Fruit fly (Drosophila melanogaster): ENCODE measurements around the gene CG42371.

The CG42371 gene

DNA sequence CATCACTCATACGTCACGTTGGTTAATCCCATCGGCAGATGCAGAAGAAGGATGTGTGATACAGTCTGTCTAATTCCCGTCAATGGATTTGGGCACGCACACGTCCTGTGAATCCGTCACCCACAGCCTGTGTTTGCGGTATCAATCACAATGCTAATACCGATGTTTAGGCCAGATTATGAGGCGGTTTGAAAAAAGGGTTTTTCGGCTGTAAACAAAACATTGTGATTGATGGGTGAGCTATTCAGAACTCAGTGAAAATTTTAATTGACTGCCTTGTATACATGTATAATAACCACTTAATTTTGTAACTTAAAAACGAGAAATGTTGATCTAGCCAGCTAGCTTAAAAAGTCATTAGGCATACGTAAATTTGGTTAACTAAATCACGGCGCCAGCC lies 46.1 kb upstream of the CG42371 start, which contains the start of gene CG4270:
Gene CG4270, plus strand, starts transcription at position 301 of the 400 bp plus-strand sequence.
- TF ChIP-seq N (GFP tag; optimal IDR thresholded peaks at IDR 0.05) (no peak), br (GFP tag; optimal IDR thresholded peaks at IDR 0.05) (no peak), psq (GFP tag; optimal IDR thresholded peaks at IDR 0.05) (no peak), sv (GFP tag; optimal IDR thresholded peaks at IDR 0.05) (no peak), Abd-B (GFP tag; optimal IDR thresholded peaks at IDR 0.05) (no peak), dmrt93B (GFP tag; optimal IDR thresholded peaks at IDR 0.05) (no peak), brk (GFP tag; optimal IDR thresholded peaks at IDR 0.05) (no peak), CG32264 (GFP tag; optimal IDR thresholded peaks at IDR 0.05) (no peak), Rel (GFP tag; optimal IDR thresholded peaks at IDR 0.05) (no peak), Rel (tag; optimal IDR thresholded peaks at IDR 0.05) (no peak), ey (GFP tag; optimal IDR thresholded peaks at IDR 0.05) (no peak), jim (GFP tag; optimal IDR thresholded peaks at IDR 0.05) (no peak), dl (GFP tag; optimal IDR thresholded peaks at IDR 0.05; ENCODE audit: insufficient read depth in 1 of 2, partially characterized antibody in 2 of 2) (no peak), Hr78 (GFP tag; optimal IDR thresholded peaks at IDR 0.05) (no peak), lola (GFP tag; optimal IDR thresholded peaks at IDR 0.05) (no peak), Myc (optimal IDR thresholded peaks at IDR 0.05) (no peak), dsf (GFP tag; optimal IDR thresholded peaks at IDR 0.05; ENCODE audit: borderline replicate concordance) (no peak), HLH106 (tag; optimal IDR thresholded peaks at IDR 0.05) (no peak), Mio (GFP tag; optimal IDR thresholded peaks at IDR 0.05) (no peak), Hnf4 (GFP tag; optimal IDR thresholded peaks at IDR 0.05) (no peak)

dm6 chr2L:2254950-2255349 lies 37.9 kb upstream of the CG42371 start, which contains the start of gene Send1:
Send1 (minus strand) TSS chr2L:2255050.
- TF ChIP-seq sage (GFP tag; optimal IDR thresholded peaks at IDR 0.05) = no peak

dm6 chr2L:2252745-2253144 lies 35.7 kb upstream of the CG42371 start, which contains the start of gene CG17234:
CG17234 (plus strand) TSS chr2L:2253045.
- no peak for TF ChIP-seq pan (optimal IDR thresholded peaks at IDR 0.05)
- no peak for TF ChIP-seq Hr78 (GFP tag; optimal IDR thresholded peaks at IDR 0.05)
- no peak for TF ChIP-seq Hr83 (GFP tag; optimal IDR thresholded peaks at IDR 0.05; ENCODE audit: poor library complexity, severe bottlenecking)
- TF ChIP-seq Jra (GFP tag; optimal IDR thresholded peaks at IDR 0.05) = no peak
- no peak for TF ChIP-seq CrebA (GFP tag; optimal IDR thresholded peaks at IDR 0.05; ENCODE audit: borderline replicate concordance)
- TF ChIP-seq CG9705 (GFP tag; optimal IDR thresholded peaks at IDR 0.05) = no peak
- no peak for TF ChIP-seq dsf (GFP tag; optimal IDR thresholded peaks at IDR 0.05; ENCODE audit: borderline replicate concordance)
- no peak for TF ChIP-seq N (GFP tag; optimal IDR thresholded peaks at IDR 0.05)
- TF ChIP-seq woc (GFP tag; optimal IDR thresholded peaks at IDR 0.05) = no peak
- TF ChIP-seq br (GFP tag; optimal IDR thresholded peaks at IDR 0.05) = no peak
- TF ChIP-seq GATAd (GFP tag; optimal IDR thresholded peaks at IDR 0.05) = no peak
- no peak for TF ChIP-seq fru (GFP tag; optimal IDR thresholded peaks at IDR 0.05)
- TF ChIP-seq sage (GFP tag; optimal IDR thresholded peaks at IDR 0.05) = no peak
- TF ChIP-seq psq (GFP tag; optimal IDR thresholded peaks at IDR 0.05) = no peak
- TF ChIP-seq Vsx2 (GFP tag; optimal IDR thresholded peaks at IDR 0.05; ENCODE audit: partially characterized antibody) = no peak

DNA sequence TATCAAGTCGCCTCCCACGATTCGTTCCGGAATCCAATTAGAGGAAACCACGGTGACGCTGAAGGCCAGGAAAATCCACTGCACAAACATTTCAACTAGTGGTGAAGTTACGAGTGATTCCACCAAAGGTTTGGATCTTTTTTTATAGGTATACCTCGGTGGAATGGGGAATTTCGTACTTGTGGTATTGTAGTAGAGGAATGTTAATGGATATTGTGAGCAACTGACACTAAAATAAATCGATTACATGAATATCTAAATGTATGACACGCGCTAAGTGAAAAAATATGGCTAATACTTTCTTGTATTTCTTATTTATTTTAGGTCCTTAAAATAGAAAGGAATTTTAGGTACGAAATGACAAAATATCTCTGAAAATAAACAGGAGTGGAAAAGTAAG lies 35.2 kb upstream of the CG42371 start, which contains the start of gene CG17239:
Gene CG17239, minus strand, starts transcription at position 101 of the 400 bp plus-strand sequence.
- no peak for TF ChIP-seq CrebA (GFP tag; optimal IDR thresholded peaks at IDR 0.05; ENCODE audit: borderline replicate concordance)
- TF ChIP-seq OdsH (GFP tag; optimal IDR thresholded peaks at IDR 0.05) = no peak
- TF ChIP-seq Myc (optimal IDR thresholded peaks at IDR 0.05) = no peak
- TF ChIP-seq br (GFP tag; optimal IDR thresholded peaks at IDR 0.05) = no peak
- no peak for TF ChIP-seq h (GFP tag; optimal IDR thresholded peaks at IDR 0.05)
- no peak for TF ChIP-seq sage (GFP tag; optimal IDR thresholded peaks at IDR 0.05)
- no peak for TF ChIP-seq Hnf4 (GFP tag; optimal IDR thresholded peaks at IDR 0.05)
- TF ChIP-seq usp (GFP tag; optimal IDR thresholded peaks at IDR 0.05) = no peak
- TF ChIP-seq Hr78 (GFP tag; optimal IDR thresholded peaks at IDR 0.05) = no peak
- TF ChIP-seq GATAd (GFP tag; optimal IDR thresholded peaks at IDR 0.05) = no peak
- TF ChIP-seq CG32264 (GFP tag; optimal IDR thresholded peaks at IDR 0.05) = no peak
- no peak for TF ChIP-seq N (GFP tag; optimal IDR thresholded peaks at IDR 0.05)
- no peak for TF ChIP-seq sv (GFP tag; optimal IDR thresholded peaks at IDR 0.05)

DNA sequence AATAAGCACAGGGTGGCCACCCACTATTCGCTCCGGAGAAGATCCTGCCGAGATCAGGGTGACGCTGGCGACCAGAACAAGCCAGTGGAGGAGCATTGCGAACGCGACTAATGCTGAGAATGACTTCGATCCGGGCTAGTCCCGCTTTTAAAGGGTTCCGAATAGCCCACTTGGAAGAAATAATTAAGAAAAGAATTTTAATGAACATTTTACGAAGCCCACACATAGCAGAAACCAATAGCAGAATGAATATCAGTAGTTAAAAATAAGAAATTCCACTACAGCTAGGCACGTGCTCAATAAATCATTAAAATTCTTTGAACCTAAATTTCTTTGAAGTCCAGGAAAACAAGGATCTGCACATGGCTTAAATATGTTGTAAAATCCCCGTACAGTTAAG lies 34.1 kb upstream of the CG42371 start, which contains the start of gene Ser12:
Gene Ser12, minus strand, starts transcription at position 101 of the 400 bp plus-strand sequence.
- TF ChIP-seq CrebA (GFP tag; optimal IDR thresholded peaks at IDR 0.05; ENCODE audit: borderline replicate concordance) = no peak
- TF ChIP-seq Jra (GFP tag; optimal IDR thresholded peaks at IDR 0.05) = no peak
- no peak for TF ChIP-seq CG9705 (GFP tag; optimal IDR thresholded peaks at IDR 0.05)
- no peak for TF ChIP-seq Hnf4 (GFP tag; optimal IDR thresholded peaks at IDR 0.05)
- no peak for TF ChIP-seq woc (GFP tag; optimal IDR thresholded peaks at IDR 0.05)
- no peak for TF ChIP-seq tai (GFP tag; optimal IDR thresholded peaks at IDR 0.05)
- no peak for TF ChIP-seq Dif (GFP tag; optimal IDR thresholded peaks at IDR 0.05; ENCODE audit: partially characterized antibody)
- TF ChIP-seq dmrt93B (GFP tag; optimal IDR thresholded peaks at IDR 0.05) = no peak
- no peak for TF ChIP-seq Hr78 (GFP tag; optimal IDR thresholded peaks at IDR 0.05)
- TF ChIP-seq OdsH (GFP tag; optimal IDR thresholded peaks at IDR 0.05) = no peak
- no peak for TF ChIP-seq HLH106 (tag; optimal IDR thresholded peaks at IDR 0.05)
- TF ChIP-seq dl (GFP tag; optimal IDR thresholded peaks at IDR 0.05; ENCODE audit: insufficient read depth in 1 of 2, partially characterized antibody in 2 of 2) = no peak
- no peak for TF ChIP-seq CG32264 (GFP tag; optimal IDR thresholded peaks at IDR 0.05)
- TF ChIP-seq psq (GFP tag; optimal IDR thresholded peaks at IDR 0.05) = no peak
- TF ChIP-seq Sp1 (GFP tag; optimal IDR thresholded peaks at IDR 0.05) = no peak
- TF ChIP-seq Myc (optimal IDR thresholded peaks at IDR 0.05) = no peak

Data from whole organism, wandering third instar larva.